Fruit fly (Drosophila melanogaster): ENCODE results near the gene CG13044.

DNA sequence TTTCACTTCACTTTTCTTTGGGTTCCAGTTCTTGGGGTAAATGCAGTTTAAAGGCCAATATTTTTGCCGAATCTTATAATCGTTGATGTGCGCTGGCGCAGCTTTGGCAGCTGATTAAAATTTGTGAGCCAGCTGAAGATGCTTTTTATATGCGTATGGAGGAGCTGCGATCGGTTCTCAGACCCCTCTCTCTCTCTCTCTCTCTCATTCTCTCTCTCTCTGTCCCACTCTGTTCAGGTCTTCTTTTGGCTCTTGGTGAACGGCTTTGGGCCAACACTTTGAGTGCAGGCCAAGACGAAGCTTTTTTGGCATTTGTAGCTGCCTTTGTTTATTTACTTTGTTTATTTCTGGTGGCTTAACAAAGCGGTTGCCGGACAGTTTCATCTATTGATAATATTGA, 14.7 kb downstream of the CG13044 start, which contains the start of gene CG13046:
- TF ChIP-seq CG5204 (GFP tag; optimal IDR thresholded peaks at IDR 0.05) (no peak), toe (GFP tag; optimal IDR thresholded peaks at IDR 0.05) (no peak), cnc (optimal IDR thresholded peaks at IDR 0.05) (no peak), CG1620 (GFP tag; optimal IDR thresholded peaks at IDR 0.05) (no peak), CG14711 (tag; optimal IDR thresholded peaks at IDR 0.05) (no peak), CG7101 (tag; optimal IDR thresholded peaks at IDR 0.05) (no peak), CG12768 (GFP tag; optimal IDR thresholded peaks at IDR 0.05) (no peak), Clk (GFP tag; optimal IDR thresholded peaks at IDR 0.05) (no peak), CG33017 (tag; optimal IDR thresholded peaks at IDR 0.05) (no peak), cic (GFP tag; optimal IDR thresholded peaks at IDR 0.05) (no peak)

Data from whole organism, adult.